Fruit fly (Drosophila melanogaster): ENCODE data around the gene tacc.

Gene tacc

dm6 chr3R:4738494-4739191, 10.2 kb downstream of the tacc start (continued):
- TF ChIP-seq CG2889 (GFP tag; IDR thresholded peaks at IDR 0.05) (no peak), CG8290 (GFP tag; optimal IDR thresholded peaks at IDR 0.05) (no peak), CG8290 (tag; optimal IDR thresholded peaks at IDR 0.05) (no peak), MBD-R2 (GFP tag; IDR thresholded peaks at IDR 0.05) (no peak), amos (GFP tag; IDR thresholded peaks at IDR 0.05; ENCODE audit: partially characterized antibody) (no peak), insv (GFP tag; optimal IDR thresholded peaks at IDR 0.05) (no peak), CG17186 (GFP tag; optimal IDR thresholded peaks at IDR 0.05) (no peak), CG4360 (GFP tag; IDR thresholded peaks at IDR 0.05) (no peak), CG15073 (GFP tag; optimal IDR thresholded peaks at IDR 0.05) (no peak), Taf1 (GFP tag; IDR thresholded peaks at IDR 0.05) (no peak), kah (GFP tag; optimal IDR thresholded peaks at IDR 0.05) (no peak), CG18262 (tag; optimal IDR thresholded peaks at IDR 0.05) (peak; percentile 42), CG3847 (GFP tag; IDR thresholded peaks at IDR 0.05) (no peak), Abd-B (GFP tag; optimal IDR thresholded peaks at IDR 0.05) (no peak), Med (GFP tag) (peak; percentile 78), CG3838 (GFP tag; optimal IDR thresholded peaks at IDR 0.05) (no peak), so (GFP tag; IDR thresholded peaks at IDR 0.05) (no peak), CG5953 (GFP tag; IDR thresholded peaks at IDR 0.05) (no peak), CG2199 (GFP tag; IDR thresholded peaks at IDR 0.05) (no peak), CG15696 (tag; optimal IDR thresholded peaks at IDR 0.05) (no peak), CG3726 (GFP tag; IDR thresholded peaks at IDR 0.05) (no peak), sqz (GFP tag; optimal IDR thresholded peaks at IDR 0.05) (no peak), ash1 (GFP tag; optimal IDR thresholded peaks at IDR 0.05) (no peak), sima (GFP tag; optimal IDR thresholded peaks at IDR 0.05) (no peak), dysf (GFP tag; IDR thresholded peaks at IDR 0.05) (no peak), ssp (GFP tag; IDR thresholded peaks at IDR 0.05) (no peak), Antp (GFP tag; optimal IDR thresholded peaks at IDR 0.05) (no peak), Dip3 (GFP tag; optimal IDR thresholded peaks at IDR 0.05) (no peak), Atf6 (GFP tag; IDR thresholded peaks at IDR 0.05) (no peak), hth (optimal IDR thresholded peaks at IDR 0.05) (no peak), CG7963 (GFP tag; IDR thresholded peaks at IDR 0.05; ENCODE audit: partially characterized antibody) (no peak), gem (tag; optimal IDR thresholded peaks at IDR 0.05) (peak; percentile 36), ase (GFP tag; IDR thresholded peaks at IDR 0.05) (no peak), HLH54F (GFP tag; optimal IDR thresholded peaks at IDR 0.05) (no peak), tll (GFP tag; optimal IDR thresholded peaks at IDR 0.05) (no peak), CG10959 (GFP tag; IDR thresholded peaks at IDR 0.05) (no peak), Side (GFP tag; optimal IDR thresholded peaks at IDR 0.05) (no peak), sim (GFP tag; IDR thresholded peaks at IDR 0.05) (no peak), CG4424 (GFP tag; optimal IDR thresholded peaks at IDR 0.05) (no peak), Nf-YA (GFP tag; IDR thresholded peaks at IDR 0.05) (no peak), CG9876 (GFP tag; optimal IDR thresholded peaks at IDR 0.05) (no peak), CG10979 (tag; optimal IDR thresholded peaks at IDR 0.05) (peak; percentile 24), eve (GFP tag; optimal IDR thresholded peaks at IDR 0.05) (peak in 1 of 2 experiments; percentile 26), maf-S (GFP tag; optimal IDR thresholded peaks at IDR 0.05) (no peak), gfzf (GFP tag; optimal IDR thresholded peaks at IDR 0.05) (no peak), sens (GFP tag) (peak; percentile 78), tio (GFP tag; optimal IDR thresholded peaks at IDR 0.05) (peak; percentile 7), luna (GFP tag; optimal IDR thresholded peaks at IDR 0.05) (no peak), org-1 (GFP tag; optimal IDR thresholded peaks at IDR 0.05) (no peak), CG10565 (GFP tag; optimal IDR thresholded peaks at IDR 0.05) (no peak), disco-r (GFP tag; optimal IDR thresholded peaks at IDR 0.05) (no peak), z (GFP tag; IDR thresholded peaks at IDR 0.05) (no peak), E2f1 (GFP tag; IDR thresholded peaks at IDR 0.05) (no peak)

Measured in whole organism, embryonic.